Fruit fly (Drosophila melanogaster) ovary, adult (tissue): ENCODE data around the gene Cyfip.

Experiments used
- CG17801 ChIP-seq: fragments of 200-800 bp; optimal IDR thresholded peaks from 2 replicates; lab custom pipeline; 2019; ENCODE audit warnings: missing biosample characterization, mild to moderate bottlenecking, missing genetic modification characterization, moderate library complexity; ENCODE audit not compliant: partially characterized antibody

The Cyfip gene

DNA sequence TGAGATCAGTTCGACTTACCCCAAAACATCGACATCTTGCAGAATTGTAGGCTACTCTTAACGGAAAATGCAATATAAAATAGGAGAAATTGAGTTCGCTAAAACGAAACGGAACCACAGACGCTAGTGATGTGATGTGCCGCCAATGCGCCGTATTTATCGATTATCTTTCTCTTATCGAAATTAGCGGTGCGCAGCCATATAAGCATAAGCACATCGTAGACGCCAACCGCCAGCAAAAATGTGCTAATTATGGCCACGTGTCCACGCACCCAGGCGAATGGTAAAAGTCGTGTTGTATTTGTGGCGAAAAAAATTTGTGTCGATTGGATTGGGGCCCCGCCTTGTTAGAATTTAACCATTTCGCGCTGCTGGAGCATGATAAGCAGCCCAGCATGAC is at the start of gene Cyfip, which contains the start of gene Fkbp39:
TSS of gene Cyfip (plus strand) at position 273 of the 400 bp plus-strand sequence.
TSS of gene Fkbp39 (minus strand) at position 140 of the 400 bp plus-strand sequence.
- peak; percentile 71 for TF ChIP-seq CG17801 (GFP tag; lab: Kevin White, UChicago)

DNA sequence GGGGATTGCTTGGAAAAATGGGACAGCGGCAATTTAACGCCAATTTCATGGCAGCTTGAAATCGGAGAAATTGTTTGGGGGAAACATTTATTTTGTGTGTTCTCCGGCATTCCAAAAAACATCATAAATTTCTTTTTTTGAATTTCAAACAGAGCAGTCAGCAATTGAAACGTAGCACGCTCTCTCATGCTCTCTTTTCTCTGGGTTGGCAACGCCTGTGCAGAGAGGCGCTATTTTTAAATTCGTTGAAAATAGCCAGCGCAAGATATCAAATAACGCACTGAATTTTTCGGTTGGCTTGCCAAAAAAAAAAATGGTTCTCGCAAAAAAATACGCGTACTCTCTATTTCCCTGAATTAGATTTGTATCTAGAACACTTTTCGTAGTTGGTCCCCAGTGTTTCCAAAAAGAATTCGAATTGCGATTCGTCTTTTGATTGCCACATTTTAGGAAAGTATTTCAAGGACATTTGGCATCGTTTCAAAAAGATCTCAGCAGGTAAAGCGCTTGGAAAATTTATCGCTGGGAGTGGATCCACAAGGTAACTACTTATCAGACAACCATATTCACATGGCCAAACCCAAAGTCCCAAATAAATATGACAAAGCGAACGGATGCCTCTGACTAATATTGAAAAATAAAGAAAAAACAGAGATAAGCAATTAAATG is 46.9 kb upstream of the Cyfip start:
- no peak for TF ChIP-seq CG17801 (GFP tag; lab: Kevin White, UChicago)

DNA sequence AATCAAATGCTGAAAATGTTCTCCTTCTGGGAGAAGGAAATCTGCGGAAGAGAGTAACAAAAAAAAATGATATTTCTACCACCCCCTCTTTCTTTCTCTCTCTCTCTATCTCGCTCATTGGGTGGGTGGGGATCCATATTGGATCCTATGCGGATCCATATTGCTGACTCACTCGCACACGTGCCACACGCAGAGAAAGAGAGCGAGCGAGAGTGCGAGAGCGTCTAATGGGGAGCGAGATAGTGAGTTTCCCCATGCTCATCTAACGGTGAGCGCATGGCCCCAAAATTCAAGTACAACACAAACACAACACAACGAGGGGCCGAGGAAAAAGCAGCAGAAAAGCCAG is 46.4 kb upstream of the Cyfip start:
- no peak for TF ChIP-seq CG17801 (GFP tag; lab: Kevin White, UChicago)

DNA sequence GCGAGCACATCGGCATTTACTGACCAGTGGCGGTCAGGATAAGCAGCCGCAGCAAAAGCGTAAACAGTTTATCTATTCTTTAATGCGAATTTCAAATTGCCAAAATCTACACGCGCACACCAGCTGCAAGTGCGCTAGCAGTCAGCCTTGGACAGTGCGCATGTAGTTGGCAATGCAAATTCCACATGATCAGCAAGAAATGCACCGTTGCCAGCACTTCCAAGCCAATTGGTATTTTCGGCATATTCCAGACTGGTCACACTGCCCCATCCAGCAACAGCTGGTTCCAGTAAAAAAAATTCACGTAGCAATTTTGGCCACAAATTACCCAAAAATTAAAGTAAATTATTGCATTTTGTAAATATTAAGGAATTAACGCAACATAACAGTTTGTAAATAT is 45.3 kb upstream of the Cyfip start:
- TF ChIP-seq CG17801 (GFP tag; lab: Kevin White, UChicago): peak; percentile 16

DNA sequence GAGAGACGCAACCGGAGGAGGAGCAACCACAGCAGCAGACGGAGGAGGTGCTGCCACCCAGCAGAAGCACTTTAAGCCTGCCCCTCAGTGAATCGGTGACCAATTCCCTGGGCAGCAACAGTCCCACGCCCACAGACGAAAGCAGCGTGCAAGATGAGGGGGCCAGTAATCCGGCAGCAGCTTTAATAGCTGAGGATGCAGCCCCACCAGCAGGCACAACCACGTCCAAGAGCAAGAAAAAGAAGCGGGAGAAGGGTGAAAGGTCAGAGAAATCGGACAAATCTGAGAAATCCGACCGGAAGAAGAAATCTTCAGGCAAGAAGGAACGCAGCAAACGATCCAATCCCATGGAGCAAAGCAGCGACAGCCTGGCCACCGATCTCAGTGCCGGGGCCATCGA is 44.3 kb upstream of the Cyfip start:
- no peak for TF ChIP-seq CG17801 (GFP tag; lab: Kevin White, UChicago)

DNA sequence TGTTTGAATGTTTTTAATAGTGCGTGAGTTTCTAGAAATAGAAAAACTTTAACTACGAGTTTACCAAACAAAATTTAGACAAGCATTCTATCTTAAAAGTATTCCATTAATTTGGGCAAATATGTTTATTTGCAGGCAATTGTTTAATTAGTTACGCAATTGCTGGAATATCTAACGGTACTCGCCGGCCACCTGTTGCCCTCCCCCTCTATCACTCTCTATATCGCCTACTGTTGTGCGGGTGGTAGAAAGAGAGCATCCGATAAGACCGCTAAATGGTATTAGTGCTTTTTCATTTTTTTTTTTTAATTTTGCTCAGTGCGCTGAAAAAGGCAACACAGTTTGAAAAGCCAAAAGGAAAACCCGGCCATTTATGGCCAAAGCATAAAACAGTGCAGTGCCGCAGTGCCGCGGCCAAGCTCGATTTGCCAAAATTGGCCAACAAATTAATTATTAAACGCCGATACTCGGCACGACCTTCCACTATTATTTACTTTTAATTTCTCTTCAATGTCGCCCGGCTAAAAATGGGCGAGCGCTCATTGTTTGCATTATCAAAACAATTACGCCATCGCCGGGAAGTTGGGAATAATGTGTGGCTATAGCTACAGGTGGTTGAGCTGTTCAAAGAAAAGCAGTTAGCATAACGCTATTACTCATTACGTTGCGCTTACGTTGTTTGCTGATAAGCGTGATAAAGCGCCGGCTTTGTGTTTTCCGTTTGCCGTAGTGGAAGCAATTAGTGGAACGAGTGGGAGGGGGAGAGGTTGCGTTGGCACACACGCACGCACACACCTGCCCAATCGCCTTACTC is 43.0 kb upstream of the Cyfip start:
- no peak for TF ChIP-seq CG17801 (GFP tag; lab: Kevin White, UChicago)

DNA sequence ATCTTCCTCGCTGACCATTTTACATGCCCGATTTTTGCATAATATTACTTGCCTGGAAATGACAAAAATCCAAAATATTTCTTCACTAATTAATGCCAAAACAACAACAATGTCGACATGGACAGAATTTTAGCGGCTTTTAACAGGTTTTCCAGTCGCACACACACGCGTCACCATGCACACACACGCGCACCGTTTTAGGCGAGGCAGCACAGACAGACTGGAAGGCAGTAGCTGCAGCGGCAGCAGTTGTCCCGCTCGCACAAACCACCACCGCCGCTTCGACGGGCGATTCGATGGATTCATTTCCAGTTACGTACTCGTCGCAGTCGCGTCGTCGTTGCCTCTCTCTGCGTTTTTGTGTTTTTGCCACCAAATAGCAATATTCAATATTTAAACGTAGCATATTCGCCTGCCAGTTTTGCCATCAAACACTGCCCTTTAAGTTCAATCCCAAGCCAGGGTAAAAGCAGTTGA is 42.4 kb upstream of the Cyfip start, which contains the start of gene CG45218:
TSS of gene CG45218 (minus strand) at position 158 of the 477 bp plus-strand sequence.
- TF ChIP-seq CG17801 (GFP tag; lab: Kevin White, UChicago): peak; percentile 68

DNA sequence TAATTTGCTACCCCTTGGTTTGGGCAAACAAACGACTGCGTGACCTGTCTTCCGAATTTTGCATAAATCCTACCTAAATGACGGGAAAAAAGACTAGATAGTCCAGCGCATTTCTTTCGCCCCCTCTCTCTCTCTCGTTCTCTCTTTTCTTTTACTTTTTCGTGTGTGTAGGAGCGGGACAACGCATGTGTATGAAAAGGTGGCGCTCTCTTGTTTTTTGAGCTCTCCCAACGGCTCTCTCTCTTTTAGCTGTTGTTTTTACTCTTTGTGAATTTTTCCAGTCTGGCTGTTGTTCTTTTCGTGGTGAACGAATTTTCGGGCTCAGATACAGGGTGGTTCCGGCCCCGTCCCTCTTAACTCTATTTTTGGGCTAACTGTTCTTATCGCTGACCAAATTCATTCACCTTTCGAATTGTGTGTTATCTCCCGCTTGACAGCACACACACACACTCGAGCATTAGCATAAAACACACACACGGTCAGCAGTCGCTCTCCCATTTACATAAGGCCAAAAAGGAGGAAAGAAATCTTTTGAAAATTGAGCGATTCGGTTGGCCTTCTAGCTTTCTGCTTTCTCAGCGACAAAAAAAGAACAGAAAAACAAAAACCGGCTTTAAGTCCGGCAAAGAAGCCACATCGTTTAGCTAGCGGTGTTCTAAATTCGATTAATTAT is 41.4 kb upstream of the Cyfip start:
- no peak for TF ChIP-seq CG17801 (GFP tag; lab: Kevin White, UChicago)

DNA sequence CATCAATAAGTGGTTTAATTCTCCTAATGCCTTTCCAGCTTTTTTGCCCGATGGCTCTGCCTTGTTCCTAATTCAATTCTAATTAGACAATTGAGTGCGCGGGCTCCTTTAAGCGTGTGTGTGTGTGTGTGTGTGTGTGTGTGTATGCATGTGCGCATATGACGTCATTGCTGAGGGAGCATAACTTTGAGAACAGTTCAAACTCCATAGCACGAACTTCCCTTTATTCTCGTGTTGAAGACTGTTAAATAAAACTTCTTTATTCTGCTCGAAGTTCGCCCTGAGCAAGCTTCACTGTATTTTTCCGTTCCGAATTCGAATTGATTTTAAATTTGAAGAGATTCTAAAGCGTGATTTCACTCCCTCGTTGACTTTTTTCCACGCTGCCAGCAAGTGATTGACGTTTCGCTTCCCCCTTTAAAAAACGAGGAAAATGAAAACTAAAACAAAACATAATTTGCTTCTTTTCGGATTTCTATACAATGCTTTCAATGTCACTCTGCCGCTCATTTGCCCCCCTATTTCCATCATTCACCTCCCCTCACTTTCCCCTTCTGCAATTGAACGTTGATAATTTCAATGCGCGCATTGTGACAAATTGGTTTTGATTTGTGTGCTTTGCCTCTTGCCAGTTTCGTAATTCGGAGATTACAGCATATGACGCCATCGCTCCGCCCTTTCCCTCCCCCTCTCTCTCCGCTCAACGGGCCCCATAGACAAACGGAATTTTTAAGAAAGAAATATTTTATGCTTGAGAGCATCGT is 40.6 kb upstream of the Cyfip start:
- no peak for TF ChIP-seq CG17801 (GFP tag; lab: Kevin White, UChicago)

DNA sequence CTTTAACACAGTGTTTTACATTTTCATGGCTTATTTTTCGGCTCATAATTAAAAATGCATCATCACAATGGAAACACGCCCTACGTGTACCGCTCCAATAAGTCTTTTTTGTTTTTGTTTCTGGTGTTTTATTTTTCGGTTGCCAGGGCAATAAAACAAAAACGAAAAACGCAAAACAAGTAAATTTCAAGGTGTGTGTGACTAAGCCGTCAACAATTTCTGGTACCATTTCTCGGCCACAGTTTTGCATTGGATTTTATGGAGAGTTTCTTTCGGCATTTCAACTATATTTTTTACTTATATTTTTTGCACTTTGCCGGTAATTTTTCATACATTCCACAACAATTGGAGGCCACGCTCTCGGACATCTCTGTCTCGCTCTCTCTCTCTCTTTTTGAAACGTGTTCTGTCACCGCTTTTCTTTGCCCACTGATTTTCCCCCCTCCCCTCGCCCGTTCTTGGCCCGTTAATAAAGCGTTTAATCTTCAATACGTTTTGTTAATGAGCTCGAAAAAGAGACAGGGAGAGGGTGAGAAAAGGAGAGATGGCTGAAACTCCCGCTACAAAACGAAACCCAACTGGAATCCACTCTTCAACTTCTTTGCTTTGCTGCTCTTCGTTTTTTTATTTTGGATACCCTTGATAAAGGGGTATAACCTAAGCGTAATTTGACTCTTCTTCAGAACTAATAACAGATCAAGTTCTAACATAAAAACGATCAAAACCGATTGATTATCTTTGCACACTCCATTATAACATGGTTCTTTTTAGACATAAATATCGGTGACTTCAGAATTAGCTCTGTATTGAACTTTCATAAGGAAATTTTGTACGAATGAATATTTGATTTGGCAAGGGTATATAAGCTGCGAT is 39.8 kb upstream of the Cyfip start:
- peak; percentile 98 for TF ChIP-seq CG17801 (GFP tag; lab: Kevin White, UChicago)

DNA sequence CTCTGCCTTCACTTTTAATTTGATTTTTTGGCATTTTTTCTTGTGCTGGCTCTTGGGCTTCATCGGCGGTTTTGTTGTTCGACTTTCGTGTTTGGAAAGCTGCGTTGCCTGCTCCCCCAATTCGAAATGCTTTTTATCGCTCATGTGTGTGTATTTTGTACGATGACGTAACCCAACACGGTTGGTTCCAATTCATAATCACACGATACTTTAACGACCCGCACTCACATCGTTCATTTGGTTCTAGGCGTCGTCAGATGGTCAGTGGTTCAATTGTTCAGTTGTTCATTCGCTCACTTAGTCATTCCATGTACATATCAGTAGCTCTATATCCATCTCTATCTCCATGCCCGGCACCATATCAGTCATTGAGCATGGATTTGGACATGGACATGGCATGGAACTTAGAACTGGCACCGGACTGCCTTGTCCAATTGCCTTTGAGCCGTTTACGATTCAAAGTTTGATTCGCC is 39.2 kb upstream of the Cyfip start:
- no peak for TF ChIP-seq CG17801 (GFP tag; lab: Kevin White, UChicago)

DNA sequence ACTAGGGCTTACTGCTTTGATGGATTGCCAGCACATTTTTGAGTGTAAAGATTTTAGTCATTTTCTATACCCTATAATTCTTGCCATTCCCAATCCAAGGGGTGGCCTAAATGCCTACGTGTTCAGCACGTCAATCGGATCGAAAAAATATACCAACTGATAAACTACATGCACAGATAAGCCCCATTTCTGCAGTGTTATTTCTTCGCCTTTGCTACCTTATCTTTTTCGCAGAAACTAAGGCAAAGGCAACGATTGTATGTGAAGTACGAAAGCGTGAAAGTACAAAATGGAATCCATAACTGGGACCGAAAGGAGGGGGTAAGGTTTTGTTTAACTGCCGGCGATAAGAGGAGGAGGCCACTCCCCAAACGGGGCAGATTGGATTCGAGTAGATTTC is 35.2 kb upstream of the Cyfip start:
- no peak for TF ChIP-seq CG17801 (GFP tag; lab: Kevin White, UChicago)

DNA sequence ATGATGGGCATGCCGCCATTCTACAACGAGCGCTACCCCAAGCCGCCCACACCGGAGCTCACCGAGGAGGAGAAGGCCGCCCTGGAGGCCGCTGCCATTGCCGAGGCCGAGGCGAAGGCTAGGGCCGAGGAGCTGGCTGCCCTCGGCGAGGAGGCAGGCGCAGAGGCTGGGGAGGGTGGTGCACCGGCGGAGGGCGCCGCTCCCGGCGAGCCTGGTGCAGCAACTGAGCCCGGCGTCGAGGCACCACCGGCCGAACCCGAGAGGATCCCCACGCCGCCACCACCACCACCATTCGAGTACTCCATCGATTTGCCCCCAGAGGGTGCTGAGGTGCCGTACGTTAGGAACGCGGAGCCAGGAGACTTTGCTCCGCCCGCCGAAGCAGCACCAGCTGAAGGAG is 27.8 kb upstream of the Cyfip start:
- TF ChIP-seq CG17801 (GFP tag; lab: Kevin White, UChicago): no peak
